Worm (Caenorhabditis elegans) whole organism, L4 larva: ENCODE data around the gene arrd-2.

Experiments used
- ceh-20 ChIP-seq: fragments of 200-800 bp; sonication (Bioruptor generic); IDR thresholded peaks from 2 replicates; pipeline ENCODE4 v1.3.6; 2022; ENCODE audit warnings: missing genetic modification reagents, missing genetic modification characterization, missing compliant biosample characterization
- egl-27 ChIP-seq: sonication (generic microtip); optimal IDR thresholded peaks from 3 replicates; lab custom pipeline; 2017; ENCODE audit warnings: missing biosample characterization, missing genetic modification reagents, missing genetic modification characterization
- madf-5 ChIP-seq, 2 experiments: fragments of 200-800 bp; sonication (Bioruptor generic); IDR thresholded peaks; 2 replicates each; pipeline ENCODE4 v1.3.6; 2022; ENCODE audit warnings: missing compliant biosample characterization in 2 of 2, missing genetic modification characterization in 2 of 2
- mes-2 ChIP-seq: sonication (generic microtip); optimal IDR thresholded peaks from 2 replicates; lab custom pipeline; 2016; ENCODE audit warnings: missing genotype, mild to moderate bottlenecking, missing genetic modification characterization, missing compliant biosample characterization; ENCODE audit not compliant: poor library complexity, severe bottlenecking
- nhr-25 ChIP-seq: sonication (generic microtip); optimal IDR thresholded peaks from 2 replicates; lab custom pipeline; 2017; ENCODE audit warnings: missing genetic modification characterization, mild to moderate bottlenecking, missing compliant biosample characterization, antibody characterized with exemption, moderate library complexity, borderline replicate concordance; ENCODE audit not compliant: insufficient read depth
- unc-39 ChIP-seq: sonication (generic microtip); optimal IDR thresholded peaks from 2 replicates; lab custom pipeline; 2017; ENCODE audit warnings: missing biosample characterization, missing genetic modification characterization

DNA sequence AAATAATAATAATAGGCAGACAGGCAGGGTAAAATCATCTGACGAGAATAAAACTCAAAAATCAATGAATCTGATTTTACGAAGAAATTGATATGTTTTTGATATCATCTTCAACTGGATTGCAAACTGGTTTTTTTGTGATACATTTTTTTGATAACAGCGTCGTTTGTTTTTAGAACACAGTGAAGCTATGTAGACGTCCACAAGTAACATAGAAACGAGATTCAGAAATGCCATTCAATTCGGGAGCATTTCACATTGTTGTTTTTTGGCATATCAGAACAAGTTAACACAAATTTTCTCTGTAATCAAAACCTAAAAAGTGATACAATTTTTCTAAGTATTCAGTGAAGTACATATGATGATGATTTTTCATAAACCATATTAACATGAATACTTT, 30.7 kb downstream of the arrd-2 start, which contains the start of gene chil-13:
- TF ChIP-seq madf-5 (GFP tag; IDR thresholded peaks at IDR 0.05; lab: Robert Waterston, UW), result no peak
- no peak for TF ChIP-seq nhr-25
- no peak for TF ChIP-seq unc-39 (tag; lab: Kevin White, UChicago)
- TF ChIP-seq mes-2 (tag; lab: Kevin White, UChicago), result no peak
- no peak for TF ChIP-seq egl-27 (tag; lab: Kevin White, UChicago)
- no peak for TF ChIP-seq ceh-20 (GFP tag; lab: Robert Waterston, UW)
